Fruit fly (Drosophila melanogaster): Measurements from ENCODE around the gene NijB.

DNA sequence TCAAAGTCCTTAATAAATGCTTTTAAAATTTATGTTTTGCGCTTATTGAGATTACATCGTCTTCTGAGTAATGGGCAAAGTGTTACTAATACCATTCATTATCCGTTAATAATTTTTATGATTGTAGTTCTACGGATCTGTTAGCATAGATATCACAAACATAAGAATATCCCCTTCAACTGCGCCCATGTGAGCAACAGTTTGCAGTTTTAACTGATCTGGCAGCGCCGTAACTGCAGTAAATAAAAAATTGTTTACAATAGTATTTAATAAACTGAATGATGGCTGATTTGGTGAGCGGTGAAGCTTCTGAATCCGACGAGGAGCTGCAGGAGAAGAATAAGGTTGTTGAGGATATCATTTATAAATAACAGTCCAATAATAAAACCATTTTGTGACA lies 22.2 kb upstream of the NijB start, which contains the start of gene Blos3:
- TF ChIP-seq CG1620 (GFP tag; optimal IDR thresholded peaks at IDR 0.05) (peak; percentile 34), Mnt (GFP tag; optimal IDR thresholded peaks at IDR 0.05) (peak; percentile 23), tj (GFP tag; optimal IDR thresholded peaks at IDR 0.05) (peak; percentile 22), CG11617 (GFP tag; optimal IDR thresholded peaks at IDR 0.05) (peak; percentile 45), ovo (GFP tag; optimal IDR thresholded peaks at IDR 0.05) (no peak), pad (GFP tag; optimal IDR thresholded peaks at IDR 0.05) (no peak), CG7101 (tag; optimal IDR thresholded peaks at IDR 0.05) (peak; percentile 62), Crg-1 (GFP tag; optimal IDR thresholded peaks at IDR 0.05) (no peak), cnc (optimal IDR thresholded peaks at IDR 0.05) (no peak), toe (GFP tag; optimal IDR thresholded peaks at IDR 0.05) (peak; percentile 43), kay (GFP tag; ENCODE audit: borderline replicate concordance) (no peak)

Measured in whole organism, adult.